Worm (Caenorhabditis elegans): ENCODE measurements around the gene C56A3.4.

Gene C56A3.4

ce11 chrV:13566967-13567366 is 15.4 kb upstream of the C56A3.4 start:
- TF ChIP-seq K12H6.12 (tag; optimal IDR thresholded peaks at IDR 0.05) (no peak), ZK185.1 (tag; optimal IDR thresholded peaks at IDR 0.05; ENCODE audit: poor library complexity, severe bottlenecking) (peak; percentile 35), hrde-1 (tag; optimal IDR thresholded peaks at IDR 0.05; ENCODE audit: borderline replicate concordance) (peak; percentile 0), hmg-1.2 (GFP tag; IDR thresholded peaks at IDR 0.05) (peak; percentile 26; the same call in 1 of the 2 replicates), hsf-1 (GFP tag; IDR thresholded peaks at IDR 0.05) (peak; percentile 46; the same call in 1 of the 2 replicates), unc-130 (GFP tag; optimal IDR thresholded peaks at IDR 0.05) (no peak), dpff-1 (tag; optimal IDR thresholded peaks at IDR 0.05) (peak; percentile 67), tlf-1 (GFP tag; optimal IDR thresholded peaks at IDR 0.05) (peak; percentile 83), F10E7.11 (tag; optimal IDR thresholded peaks at IDR 0.05) (peak; percentile 59), Y95B8A.8 (GFP tag; IDR thresholded peaks at IDR 0.05) (0 out of 2 replicates have a peak, but pooled peaks have one; percentile 71), F39B2.1 (GFP tag; IDR thresholded peaks at IDR 0.05) (no peak), madf-6 (GFP tag; IDR thresholded peaks at IDR 0.05) (peak; percentile 51), ama-1 (optimal IDR thresholded peaks at IDR 0.05) (peak; percentile 66), ama-1 (GFP tag; optimal IDR thresholded peaks at IDR 0.05) (no peak), lag-1 (GFP tag; IDR thresholded peaks at IDR 0.05) (no peak), pbrm-1 (GFP tag; IDR thresholded peaks at IDR 0.05) (no peak), nhr-90 (tag; optimal IDR thresholded peaks at IDR 0.05) (peak; percentile 10), ztf-6 (GFP tag; IDR thresholded peaks at IDR 0.05) (no peak), rcor-1 (GFP tag; IDR thresholded peaks at IDR 0.05) (no peak), F57C9.4 (tag; optimal IDR thresholded peaks at IDR 0.05) (peak; percentile 79), F57A8.1 (GFP tag; optimal IDR thresholded peaks at IDR 0.05) (no peak), attf-5 (GFP tag; optimal IDR thresholded peaks at IDR 0.05) (peak; percentile 23), lin-35 (GFP tag; optimal IDR thresholded peaks at IDR 0.05) (no peak), lin-40 (tag; optimal IDR thresholded peaks at IDR 0.05) (peak; percentile 59), cebp-1 (GFP tag; IDR thresholded peaks at IDR 0.05) (no peak), cebp-1 (tag; optimal IDR thresholded peaks at IDR 0.05) (peak; percentile 47), ets-4 (GFP tag; optimal IDR thresholded peaks at IDR 0.05) (peak; percentile 34), madf-10 (tag; optimal IDR thresholded peaks at IDR 0.05) (peak; percentile 15), nhr-80 (tag; optimal IDR thresholded peaks at IDR 0.05) (no peak), ekl-4 (GFP tag; IDR thresholded peaks at IDR 0.05) (peak; percentile 75), pha-4 (tag; optimal IDR thresholded peaks at IDR 0.05) (peak; percentile 50), mes-4 (tag; optimal IDR thresholded peaks at IDR 0.05) (no peak), madf-3 (GFP tag; IDR thresholded peaks at IDR 0.05) (peak; percentile 74; the same call in 1 of the 2 replicates), attf-6 (GFP tag; IDR thresholded peaks at IDR 0.05) (0 out of 2 replicates have a peak, but pooled peaks have one; percentile 39), ceh-79 (tag; optimal IDR thresholded peaks at IDR 0.05) (no peak), Y53G8AR.9 (GFP tag; conservative IDR thresholded peaks at IDR 0.05) (peak; percentile 90), B0336.3 (GFP tag; IDR thresholded peaks at IDR 0.05) (peak; percentile 85), egl-44 (GFP tag; IDR thresholded peaks at IDR 0.05) (peak; percentile 9; the same call in 1 of the 2 replicates), athp-1 (tag; optimal IDR thresholded peaks at IDR 0.05) (peak; percentile 19), repo-1 (tag; optimal IDR thresholded peaks at IDR 0.05) (peak; percentile 77), ztf-26 (tag; optimal IDR thresholded peaks at IDR 0.05) (peak; percentile 59), let-526 (GFP tag; IDR thresholded peaks at IDR 0.05) (0 out of 2 replicates have a peak, but pooled peaks have one; percentile 11), sea-2 (GFP tag; IDR thresholded peaks at IDR 0.05) (no peak), snpc-4 (GFP tag; optimal IDR thresholded peaks at IDR 0.05) (no peak), snpc-4 (tag; optimal IDR thresholded peaks at IDR 0.05) (peak in 2 of 4 experiments; percentile 35 to 48), nfyb-1 (GFP tag; IDR thresholded peaks at IDR 0.05) (peak; percentile 77), egl-18 (GFP tag; IDR thresholded peaks at IDR 0.05) (no peak), tbp1 (GFP tag; optimal IDR thresholded peaks at IDR 0.05) (peak; percentile 5), K11D2.4 (GFP tag; IDR thresholded peaks at IDR 0.05) (peak; percentile 50; the same call in 1 of the 2 replicates), F52B5.7 (tag; optimal IDR thresholded peaks at IDR 0.05) (peak; percentile 76)
